Worm (Caenorhabditis elegans): ENCODE results near the gene ttr-53.

ce11 chrIV:10161706-10162105, 3.9 kb downstream of the ttr-53 start, which contains the start of gene pps-1:
- TF ChIP-seq nfya-1 (tag; optimal IDR thresholded peaks at IDR 0.05; ENCODE audit: insufficient read depth) (no peak), elt-2 (tag; optimal IDR thresholded peaks at IDR 0.05) (no peak), mdl-1 (tag; optimal IDR thresholded peaks at IDR 0.05) (no peak), ama-1 (optimal IDR thresholded peaks at IDR 0.05) (no peak), skn-1 (tag; optimal IDR thresholded peaks at IDR 0.05) (no peak), nhr-237 (tag; optimal IDR thresholded peaks at IDR 0.05) (no peak), R02D3.7 (tag; optimal IDR thresholded peaks at IDR 0.05) (no peak), lin-39 (tag; optimal IDR thresholded peaks at IDR 0.05) (no peak), daf-12 (tag; optimal IDR thresholded peaks at IDR 0.05) (no peak), elt-1 (tag; optimal IDR thresholded peaks at IDR 0.05) (no peak)
